Worm (Caenorhabditis elegans): ENCODE results near the gene srx-129.
A peak's percentile ranks its signal among the peaks of the same experiment; 100 is the strongest.

Gene srx-129

DNA sequence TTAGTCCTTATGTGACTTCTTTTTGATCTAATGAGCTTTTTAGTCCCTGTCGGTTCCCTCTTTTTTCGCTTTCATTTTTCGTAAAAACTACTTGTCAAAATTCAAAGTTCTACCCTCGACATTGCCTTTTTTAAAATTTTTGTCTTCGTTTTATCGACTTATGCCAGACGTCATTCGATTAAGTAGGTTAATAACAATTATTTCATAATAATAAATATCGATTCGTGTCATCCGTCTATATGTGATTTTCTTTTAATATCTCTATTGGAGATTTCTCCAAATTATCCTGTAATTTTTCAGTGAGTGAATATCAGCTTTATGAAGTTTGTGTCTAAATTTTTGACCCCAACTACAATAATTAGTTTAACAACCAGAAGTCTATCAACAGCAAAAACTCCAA, 11.3 kb upstream of the srx-129 start, which contains the start of gene hpo-31:
Gene hpo-31, plus strand, starts transcription at position 301 of the 400 bp plus-strand sequence.
- TF ChIP-seq aha-1 (tag) = peak; percentile 72
- TF ChIP-seq ceh-82 (tag; optimal IDR thresholded peaks at IDR 0.05) = no peak
- TF ChIP-seq F26F4.8 (GFP tag; conservative IDR thresholded peaks at IDR 0.05) = no peak
- no peak for TF ChIP-seq ztf-11 (tag; optimal IDR thresholded peaks at IDR 0.05)

- TF ChIP-seq aha-1 (tag) (peak; percentile 2), unc-62 (GFP tag; optimal IDR thresholded peaks at IDR 0.05 in 1 of 2) (peak in 1 of 2 experiments; percentile 75), unc-62 (tag; optimal IDR thresholded peaks at IDR 0.05) (no peak), F10B5.3 (tag; optimal IDR thresholded peaks at IDR 0.05) (no peak)
Measured at ce11 chrV:13827920-13828319, 6.1 kb upstream of the srx-129 start, which contains the start of gene nrf-5. TSS of gene nrf-5 (plus strand) at chrV:13828267.

- peak in 1 of 2 experiments; percentile 61 for TF ChIP-seq unc-62 (GFP tag; optimal IDR thresholded peaks at IDR 0.05 in 1 of 2)
- no peak for TF ChIP-seq unc-62 (tag; optimal IDR thresholded peaks at IDR 0.05)
- TF ChIP-seq nhr-42 (GFP tag; IDR thresholded peaks at IDR 0.05) = no peak
- TF ChIP-seq ZK337.2 (GFP tag; IDR thresholded peaks at IDR 0.05) = no peak
- TF ChIP-seq arid-1 (GFP tag; conservative IDR thresholded peaks at IDR 0.05) = no peak
Measured at ce11 chrV:13830813-13831212, 3.2 kb upstream of the srx-129 start, which contains the start of gene str-165. TSS of gene str-165 (plus strand) at chrV:13831113.

ce11 chrV:13837173-13837572, 3.1 kb downstream of the srx-129 start, which contains the start of gene srx-128:
TSS of gene srx-128 (plus strand) at chrV:13837473.
- TF ChIP-seq nhr-25 (tag; optimal IDR thresholded peaks at IDR 0.05; ENCODE audit: borderline replicate concordance, insufficient read depth) = no peak
- TF ChIP-seq lin-38 (GFP tag; IDR thresholded peaks at IDR 0.05) = no peak
- TF ChIP-seq spr-3 (GFP tag; optimal IDR thresholded peaks at IDR 0.05) = no peak
- TF ChIP-seq lin-1 (GFP tag; IDR thresholded peaks at IDR 0.05) = no peak
- TF ChIP-seq madf-9 (GFP tag; conservative IDR thresholded peaks at IDR 0.05) = no peak
- TF ChIP-seq dmd-9 (GFP tag; IDR thresholded peaks at IDR 0.05) = no peak
- TF ChIP-seq mep-1 (tag; optimal IDR thresholded peaks at IDR 0.05) = no peak
- no peak for TF ChIP-seq Y48G9A.11 (GFP tag; IDR thresholded peaks at IDR 0.05)
- TF ChIP-seq snpc-1.2 (GFP tag; IDR thresholded peaks at IDR 0.05) = no peak
- no peak for TF ChIP-seq nhr-6 (tag; optimal IDR thresholded peaks at IDR 0.05)
- TF ChIP-seq ztf-7 (tag; optimal IDR thresholded peaks at IDR 0.05) = no peak
- no peak for TF ChIP-seq Y105C5A.15 (GFP tag; IDR thresholded peaks at IDR 0.05)
- no peak for TF ChIP-seq hmg-1.1 (GFP tag; IDR thresholded peaks at IDR 0.05)
- no peak for TF ChIP-seq zip-11 (GFP tag; IDR thresholded peaks at IDR 0.05)
- TF ChIP-seq nhr-11 (tag; optimal IDR thresholded peaks at IDR 0.05) = no peak
- no peak for TF ChIP-seq attf-4 (tag; optimal IDR thresholded peaks at IDR 0.05)
- TF ChIP-seq duxl-1 (tag; optimal IDR thresholded peaks at IDR 0.05; ENCODE audit: poor library complexity) = no peak
- no peak for TF ChIP-seq F26F4.8 (GFP tag; conservative IDR thresholded peaks at IDR 0.05)
- TF ChIP-seq ceh-32 (tag; optimal IDR thresholded peaks at IDR 0.05; ENCODE audit: poor library complexity) = no peak

- TF ChIP-seq mdl-1 (tag; optimal IDR thresholded peaks at IDR 0.05) (peak in 1 of 2 experiments; percentile 66), hlh-30 (tag; optimal IDR thresholded peaks at IDR 0.05; ENCODE audit: insufficient read depth) (no peak), nhr-28 (tag; optimal IDR thresholded peaks at IDR 0.05) (peak; percentile 10), zfp-3 (GFP tag; conservative IDR thresholded peaks at IDR 0.05) (no peak), unc-62 (GFP tag; optimal IDR thresholded peaks at IDR 0.05 in 1 of 2) (peak in 1 of 2 experiments; percentile 35), unc-62 (tag; optimal IDR thresholded peaks at IDR 0.05) (no peak), ceh-82 (tag; optimal IDR thresholded peaks at IDR 0.05) (no peak)
Measured at ce11 chrV:13839433-13839832, 5.4 kb downstream of the srx-129 start, which contains the start of gene F55B12.10. TSS of gene F55B12.10 (plus strand) at chrV:13839733.
